Fruit fly (Drosophila melanogaster) whole organism, pupa: Measurements from ENCODE around the gene CG5498.

ENCODE experiments used
- CG10348 ChIP-seq: fragments of 200-800 bp; sonication (Bioruptor generic); IDR thresholded peaks from 2 replicates; pipeline ENCODE4 v1.3.6; 2022; ENCODE audit warnings: missing biosample characterization, missing genetic modification characterization
- CG12605 ChIP-seq: fragments of 200-800 bp; sonication (Bioruptor generic); IDR thresholded peaks from 2 replicates; pipeline ENCODE4 v1.3.6; 2022; ENCODE audit warnings: missing biosample characterization, missing genetic modification characterization
- CG13204 ChIP-seq: fragments of 200-800 bp; sonication (Bioruptor generic); optimal IDR thresholded peaks from 2 replicates; lab custom pipeline; 2018; ENCODE audit warnings: missing biosample characterization, mild to moderate bottlenecking, missing genetic modification characterization, moderate library complexity
- CG14655 ChIP-seq: fragments of 200-800 bp; sonication (Bioruptor generic); optimal IDR thresholded peaks from 3 replicates; lab custom pipeline; 2017; ENCODE audit warnings: mild to moderate bottlenecking, missing biosample characterization, missing genetic modification reagents, missing genetic modification characterization
- CG15710 ChIP-seq: fragments of 200-800 bp; sonication (Bioruptor generic); optimal IDR thresholded peaks from 2 replicates; lab custom pipeline; 2018; ENCODE audit warnings: missing biosample characterization, mild to moderate bottlenecking, missing genetic modification characterization, moderate library complexity
- CG32121 ChIP-seq: fragments of 200-800 bp; sonication (Bioruptor generic); IDR thresholded peaks from 2 replicates; pipeline ENCODE4 v1.3.6; 2022; ENCODE audit warnings: missing biosample characterization, missing genetic modification characterization
- CG34367 ChIP-seq: fragments of 200-800 bp; sonication (Bioruptor generic); optimal IDR thresholded peaks from 2 replicates; lab custom pipeline; 2018; ENCODE audit warnings: missing biosample characterization, mild to moderate bottlenecking, missing genetic modification characterization
- CG4496 ChIP-seq: fragments of 200-800 bp; sonication (Bioruptor generic); IDR thresholded peaks from 3 replicates; pipeline ENCODE4 v1.3.6; 2022; ENCODE audit warnings: missing biosample characterization, missing genetic modification characterization
- CG8159 ChIP-seq: fragments of 200-800 bp; sonication (Bioruptor generic); optimal IDR thresholded peaks from 3 replicates; lab custom pipeline; 2018; ENCODE audit warnings: missing biosample characterization, mild to moderate bottlenecking, missing genetic modification characterization, moderate library complexity
- CG8301 ChIP-seq: fragments of 200-800 bp; sonication (Bioruptor generic); optimal IDR thresholded peaks from 2 replicates; lab custom pipeline; 2018; ENCODE audit warnings: missing biosample characterization, mild to moderate bottlenecking, missing genetic modification characterization
- CG9948 ChIP-seq: fragments of 200-800 bp; sonication (Bioruptor generic); optimal IDR thresholded peaks from 2 replicates; lab custom pipeline; 2018; ENCODE audit warnings: missing biosample characterization, mild to moderate bottlenecking, missing genetic modification characterization, moderate library complexity
- Ets98B ChIP-seq: fragments of 200-800 bp; sonication (Bioruptor generic); IDR thresholded peaks from 2 replicates; pipeline ENCODE4 v1.3.6; 2022; ENCODE audit warnings: missing biosample characterization, missing genetic modification characterization
- Pif1A ChIP-seq: fragments of 200-800 bp; sonication (Bioruptor generic); optimal IDR thresholded peaks from 3 replicates; lab custom pipeline; 2016; ENCODE audit warnings: missing biosample characterization, missing genetic modification characterization
- Pif1B ChIP-seq: fragments of 200-800 bp; sonication (Bioruptor generic); optimal IDR thresholded peaks from 3 replicates; lab custom pipeline; 2016; ENCODE audit warnings: missing biosample characterization, missing genetic modification characterization
- Snoo ChIP-seq: fragments of 200-800 bp; sonication (Bioruptor generic); optimal IDR thresholded peaks from 3 replicates; lab custom pipeline; 2017; ENCODE audit warnings: missing biosample characterization, mild to moderate bottlenecking, missing genetic modification characterization, inconsistent platforms
- fd96Ca ChIP-seq: fragments of 200-800 bp; sonication (Bioruptor generic); IDR thresholded peaks from 3 replicates; pipeline ENCODE4 v1.3.6; 2022; ENCODE audit warnings: missing biosample characterization, missing genetic modification characterization
- gl ChIP-seq: fragments of 200-800 bp; sonication (Bioruptor generic); optimal IDR thresholded peaks from 2 replicates; lab custom pipeline; 2018; ENCODE audit warnings: missing biosample characterization, mild to moderate bottlenecking, missing genetic modification characterization

CG5498 gene

dm6 chr3L:20342334-20342733, 41.6 kb downstream of the CG5498 start, which contains the start of gene Spn77Bc:
Gene Spn77Bc, plus strand, starts transcription at chr3L:20342634.
- no peak for TF ChIP-seq CG8159 (tag; lab: Kevin White, UChicago)
- TF ChIP-seq CG13204 (GFP tag; lab: Kevin White, UChicago): no peak
- no peak for TF ChIP-seq CG10348 (GFP tag; lab: Robert Waterston, UW)
- no peak for TF ChIP-seq Ets98B (GFP tag; lab: Robert Waterston, UW)
- TF ChIP-seq CG34367 (tag; lab: Kevin White, UChicago): no peak
- no peak for TF ChIP-seq CG4496 (GFP tag; lab: Robert Waterston, UW)
- no peak for TF ChIP-seq Snoo (tag; lab: Kevin White, UChicago)
- no peak for TF ChIP-seq CG8301 (tag; lab: Kevin White, UChicago)
- no peak for TF ChIP-seq gl
- TF ChIP-seq Pif1A (GFP tag; lab: Kevin White, UChicago): no peak
- no peak for TF ChIP-seq CG15710
- no peak for TF ChIP-seq fd96Ca (GFP tag; lab: Robert Waterston, UW)
- no peak for TF ChIP-seq CG32121 (GFP tag; lab: Robert Waterston, UW)
- no peak for TF ChIP-seq Pif1B
- TF ChIP-seq CG12605 (GFP tag; lab: Robert Waterston, UW): no peak
- no peak for TF ChIP-seq CG14655 (GFP tag; lab: Kevin White, UChicago)
- no peak for TF ChIP-seq CG9948 (tag; lab: Kevin White, UChicago)
